Worm (Caenorhabditis elegans): ENCODE data around the gene col-150.

The col-150 gene

ce11 chrV:10249515-10249914, 44.9 kb downstream of the col-150 start:
- TF ChIP-seq nhr-77 (tag; optimal IDR thresholded peaks at IDR 0.05) (no peak), lsy-2 (tag; optimal IDR thresholded peaks at IDR 0.05) (no peak), nhr-12 (tag; optimal IDR thresholded peaks at IDR 0.05) (no peak), nhr-23 (tag; optimal IDR thresholded peaks at IDR 0.05) (no peak), unc-55 (GFP tag; optimal IDR thresholded peaks at IDR 0.05) (no peak), alr-1 (tag; optimal IDR thresholded peaks at IDR 0.05) (no peak), F13H6.1 (tag; optimal IDR thresholded peaks at IDR 0.05) (no peak), ztf-11 (tag; optimal IDR thresholded peaks at IDR 0.05) (no peak), nhr-25 (tag; optimal IDR thresholded peaks at IDR 0.05) (no peak), skn-1 (tag; optimal IDR thresholded peaks at IDR 0.05) (no peak), elt-3 (tag; optimal IDR thresholded peaks at IDR 0.05) (no peak), egl-27 (tag; optimal IDR thresholded peaks at IDR 0.05) (no peak)

ce11 chrV:10248255-10248979, 46.0 kb downstream of the col-150 start, which contains the start of gene akt-1:
TSS of gene akt-1 (plus strand) at chrV:10248905.
- TF ChIP-seq elt-1 (tag; optimal IDR thresholded peaks at IDR 0.05): no peak

- TF ChIP-seq C34F6.9 (tag; optimal IDR thresholded peaks at IDR 0.05): peak; percentile 37
- peak; percentile 32 for TF ChIP-seq nhr-129 (tag; optimal IDR thresholded peaks at IDR 0.05)
- TF ChIP-seq nhr-25 (tag; optimal IDR thresholded peaks at IDR 0.05): no peak
- peak in 1 of 2 experiments; percentile 38 for TF ChIP-seq lsy-2 (tag; optimal IDR thresholded peaks at IDR 0.05)
- no peak for TF ChIP-seq egl-27 (tag; optimal IDR thresholded peaks at IDR 0.05)
These were observed 46.7 kb downstream of the col-150 start for ce11 chrV:10247673-10248239.

ce11 chrV:10246967-10247366, 47.5 kb downstream of the col-150 start:
- no peak for TF ChIP-seq ZK546.5 (tag; optimal IDR thresholded peaks at IDR 0.05)
- TF ChIP-seq mdl-1 (tag; optimal IDR thresholded peaks at IDR 0.05): peak in 1 of 2 experiments; percentile 15
- TF ChIP-seq sma-9 (GFP tag; optimal IDR thresholded peaks at IDR 0.05): peak; percentile 0
- TF ChIP-seq sma-9 (tag; optimal IDR thresholded peaks at IDR 0.05): no peak

- TF ChIP-seq mdl-1 (tag; optimal IDR thresholded peaks at IDR 0.05) (peak; percentile 72 to 94), nhr-11 (tag; optimal IDR thresholded peaks at IDR 0.05) (no peak), nhr-6 (tag; optimal IDR thresholded peaks at IDR 0.05) (peak; percentile 47), nhr-21 (tag; optimal IDR thresholded peaks at IDR 0.05) (peak; percentile 46), C34F6.9 (tag; optimal IDR thresholded peaks at IDR 0.05) (peak; percentile 79), mbf-1 (tag; optimal IDR thresholded peaks at IDR 0.05) (no peak), ztf-1 (GFP tag; conservative IDR thresholded peaks at IDR 0.05) (no peak), sma-3 (GFP tag; optimal IDR thresholded peaks at IDR 0.05) (no peak), nhr-129 (tag; optimal IDR thresholded peaks at IDR 0.05) (peak; percentile 88), lin-13 (GFP tag; optimal IDR thresholded peaks at IDR 0.05) (peak; percentile 27), R02D3.7 (tag; optimal IDR thresholded peaks at IDR 0.05) (no peak), lin-11 (tag; optimal IDR thresholded peaks at IDR 0.05) (peak; percentile 19), crh-2 (tag; optimal IDR thresholded peaks at IDR 0.05) (peak; percentile 68), sma-9 (GFP tag; optimal IDR thresholded peaks at IDR 0.05) (peak; percentile 67), sma-9 (tag; optimal IDR thresholded peaks at IDR 0.05) (no peak), fos-1 (tag; optimal IDR thresholded peaks at IDR 0.05) (peak; percentile 6), ztf-4 (tag; optimal IDR thresholded peaks at IDR 0.05) (peak; percentile 29), lsy-2 (tag; optimal IDR thresholded peaks at IDR 0.05) (peak; percentile 11 to 73), egl-27 (tag; optimal IDR thresholded peaks at IDR 0.05) (no peak), nhr-10 (tag; optimal IDR thresholded peaks at IDR 0.05) (no peak), elt-1 (tag; optimal IDR thresholded peaks at IDR 0.05) (no peak)
These were observed 48.0 kb downstream of the col-150 start for ce11 chrV:10246443-10246885.

- TF ChIP-seq Y55F3AM.14 (GFP tag; optimal IDR thresholded peaks at IDR 0.05) (no peak), nhr-21 (tag; optimal IDR thresholded peaks at IDR 0.05) (no peak), aly-2 (tag; optimal IDR thresholded peaks at IDR 0.05) (no peak), dmd-4 (tag; optimal IDR thresholded peaks at IDR 0.05) (no peak), lin-39 (tag; optimal IDR thresholded peaks at IDR 0.05) (no peak), nhr-6 (tag; optimal IDR thresholded peaks at IDR 0.05) (no peak), blmp-1 (tag; optimal IDR thresholded peaks at IDR 0.05; ENCODE audit: insufficient read depth) (no peak), sma-3 (GFP tag; optimal IDR thresholded peaks at IDR 0.05) (no peak), alr-1 (tag; optimal IDR thresholded peaks at IDR 0.05) (no peak), mab-5 (tag; optimal IDR thresholded peaks at IDR 0.05) (no peak), sma-9 (GFP tag; optimal IDR thresholded peaks at IDR 0.05) (no peak), sma-9 (tag; optimal IDR thresholded peaks at IDR 0.05) (no peak), ZK546.5 (tag; optimal IDR thresholded peaks at IDR 0.05) (no peak), ceh-82 (tag; optimal IDR thresholded peaks at IDR 0.05) (no peak), R02D3.7 (tag; optimal IDR thresholded peaks at IDR 0.05) (no peak), ceh-16 (tag; optimal IDR thresholded peaks at IDR 0.05) (no peak)
These were observed 48.8 kb downstream of the col-150 start for ce11 chrV:10245615-10246014.
